Worm (Caenorhabditis elegans) whole organism, L3 larva: ENCODE measurements around the gene fipr-9.

Experiments used
- ceh-16 ChIP-seq: sonication (generic microtip); optimal IDR thresholded peaks from 2 replicates; lab custom pipeline; 2017; ENCODE audit warnings: missing biosample characterization, missing genetic modification characterization
- lin-15B ChIP-seq: fragments of 150-350 bp; optimal IDR thresholded peaks from 2 replicates; lab custom pipeline; 2014; ENCODE audit warnings: missing biosample characterization, missing genetic modification characterization
- mdl-1 ChIP-seq: fragments of 150-350 bp; optimal IDR thresholded peaks from 2 replicates; lab custom pipeline; 2014; ENCODE audit warnings: missing biosample characterization, missing genetic modification characterization
- nhr-11 ChIP-seq: fragments of 150-350 bp; optimal IDR thresholded peaks from 2 replicates; lab custom pipeline; 2014; ENCODE audit warnings: missing biosample characterization, missing genetic modification characterization
- pqm-1 ChIP-seq: fragments of 150-350 bp; optimal IDR thresholded peaks from 2 replicates; lab custom pipeline; 2017; ENCODE audit warnings: missing biosample characterization, missing genetic modification characterization, inconsistent platforms
- snpc-4 ChIP-seq: fragments of 150-350 bp; optimal IDR thresholded peaks from 2 replicates; lab custom pipeline; 2014; ENCODE audit warnings: missing biosample characterization, missing genetic modification characterization
- unc-39 ChIP-seq: sonication (generic microtip); optimal IDR thresholded peaks from 4 replicates; lab custom pipeline; 2017; ENCODE audit warnings: missing biosample characterization, missing genetic modification characterization
- unc-62 ChIP-seq: fragments of 150-350 bp; sonication (generic microtip); optimal IDR thresholded peaks from 4 replicates; lab custom pipeline; 2014; ENCODE audit warnings: missing biosample characterization, missing genetic modification reagents, missing genetic modification characterization

DNA sequence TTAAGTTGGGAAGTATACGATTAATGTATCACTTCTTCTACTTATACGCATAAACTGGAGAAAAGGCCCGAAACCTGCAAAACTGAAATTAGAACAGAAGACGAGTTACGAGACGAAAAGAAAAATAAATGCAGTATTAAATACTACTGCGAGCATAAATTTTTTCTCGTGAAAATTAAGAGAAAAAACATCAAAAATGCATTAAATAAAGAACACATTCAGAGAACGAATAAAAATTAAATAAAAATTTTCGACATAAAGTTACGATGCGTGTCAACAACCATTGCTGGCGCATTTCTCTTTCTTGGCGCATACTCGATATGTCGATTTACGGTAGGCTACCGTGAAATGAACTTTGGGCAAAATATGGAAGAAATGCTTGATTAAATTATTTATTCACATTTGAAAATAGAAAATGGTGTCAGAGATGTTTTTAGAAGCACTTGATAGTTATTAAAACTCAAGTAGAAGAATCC, 16.6 kb upstream of the fipr-9 start, which contains the start of the genes ZK856.19 and ZK856.11:
- peak; percentile 92 for TF ChIP-seq lin-15B (tag; lab: Kevin White, UChicago)
- peak; percentile 30 for TF ChIP-seq pqm-1 (tag; lab: Kevin White, UChicago)
- no peak for TF ChIP-seq unc-62 (GFP tag; lab: Kevin White, UChicago)
- TF ChIP-seq ceh-16 (tag; lab: Kevin White, UChicago) = no peak
- no peak for TF ChIP-seq mdl-1 (tag; lab: Kevin White, UChicago)
- no peak for TF ChIP-seq nhr-11 (tag; lab: Kevin White, UChicago)
- TF ChIP-seq snpc-4 (tag; lab: Kevin White, UChicago) = peak; percentile 60
- TF ChIP-seq unc-39 (tag; lab: Kevin White, UChicago) = no peak
